Worm (Caenorhabditis elegans) whole organism, L4/young adult: ENCODE measurements around the gene srh-82.

Experiments
- W03F9.2 ChIP-seq: fragments of 150-350 bp; optimal IDR thresholded peaks from 2 replicates; lab custom pipeline; 2014; ENCODE audit warnings: missing biosample characterization, missing genetic modification characterization
- dao-5 ChIP-seq: sonication (generic microtip); optimal IDR thresholded peaks from 2 replicates; lab custom pipeline; 2016; ENCODE audit warnings: missing genotype, missing genetic modification characterization, moderate library complexity, missing compliant biosample characterization
- him-1 ChIP-seq: sonication (generic microtip); optimal IDR thresholded peaks from 2 replicates; lab custom pipeline; 2016; ENCODE audit warnings: missing genotype, missing genetic modification reagents, missing genetic modification characterization, missing compliant biosample characterization

DNA sequence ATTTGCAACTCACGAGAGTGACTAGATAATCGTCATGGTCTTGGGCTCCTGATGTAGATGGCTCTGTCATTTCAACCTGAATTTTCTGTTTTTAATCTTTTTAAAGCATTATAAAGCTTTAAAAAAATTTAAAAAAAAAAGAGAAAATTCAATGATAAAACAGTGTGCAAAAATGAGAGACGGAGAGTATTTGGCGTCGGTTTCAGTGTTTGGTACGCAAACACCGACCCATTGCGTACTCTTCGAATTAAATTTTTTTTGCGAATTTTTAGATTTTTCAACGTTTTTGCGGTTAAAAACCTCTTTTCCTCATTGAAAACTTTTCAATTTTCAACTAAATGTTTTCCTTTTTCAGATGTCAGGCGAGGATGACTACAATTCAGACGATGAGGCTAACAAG, 17.0 kb upstream of the srh-82 start, which contains the start of the genes W03F9.2 and sftb-2:
- TF ChIP-seq him-1 (no peak), dao-5 (tag; lab: Kevin White, UChicago) (no peak), W03F9.2 (tag; lab: Kevin White, UChicago) (peak; percentile 94)
